Worm (Caenorhabditis elegans): ENCODE measurements around the gene B0280.7.

The B0280.7 gene

ce11 chrIII:7068520-7069113 is 43.1 kb downstream of the B0280.7 start, which contains the start of the genes ubc-18 and R01H2.8 (continued):
- TF ChIP-seq elt-3 (tag; optimal IDR thresholded peaks at IDR 0.05): peak in 1 of 6 experiments; percentile 33
- TF ChIP-seq rnt-1 (tag; optimal IDR thresholded peaks at IDR 0.05): peak; percentile 47
- no peak for TF ChIP-seq jun-1 (tag; optimal IDR thresholded peaks at IDR 0.05)

ce11 chrIII:7067385-7067896 is 44.3 kb downstream of the B0280.7 start, which contains the start of gene ger-1:
Gene ger-1, minus strand, starts transcription at chrIII:7067477.
- TF ChIP-seq dpl-1 (GFP tag; optimal IDR thresholded peaks at IDR 0.05) (peak in 1 of 3 experiments; percentile 3), lin-35 (GFP tag; optimal IDR thresholded peaks at IDR 0.05) (peak in 1 of 2 experiments; percentile 13), tlp-1 (tag; optimal IDR thresholded peaks at IDR 0.05) (no peak), efl-1 (optimal IDR thresholded peaks at IDR 0.05) (no peak), efl-1 (GFP tag; optimal IDR thresholded peaks at IDR 0.05 in 1 of 2) (peak in 1 of 2 experiments; percentile 93)

- TF ChIP-seq alr-1 (tag; optimal IDR thresholded peaks at IDR 0.05; ENCODE audit: borderline replicate concordance) (no peak), fkh-8 (tag; optimal IDR thresholded peaks at IDR 0.05) (no peak), egl-13 (tag; optimal IDR thresholded peaks at IDR 0.05) (no peak), dpl-1 (GFP tag; optimal IDR thresholded peaks at IDR 0.05) (no peak), C16A3.4 (tag; optimal IDR thresholded peaks at IDR 0.05) (no peak), fkh-10 (GFP tag; optimal IDR thresholded peaks at IDR 0.05) (no peak)
Measured at ce11 chrIII:7064185-7064584, 47.5 kb downstream of the B0280.7 start, which contains the start of gene R01H2.4. Gene R01H2.4, minus strand, starts transcription at chrIII:7064285.

- no peak for TF ChIP-seq nhr-11 (tag; optimal IDR thresholded peaks at IDR 0.05)
- no peak for TF ChIP-seq hpl-2 (GFP tag; optimal IDR thresholded peaks at IDR 0.05)
- TF ChIP-seq sup-37 (GFP tag; optimal IDR thresholded peaks at IDR 0.05): no peak
- TF ChIP-seq hlh-4 (tag; optimal IDR thresholded peaks at IDR 0.05): no peak
- no peak for TF ChIP-seq efl-1 (optimal IDR thresholded peaks at IDR 0.05)
- no peak for TF ChIP-seq efl-1 (GFP tag; optimal IDR thresholded peaks at IDR 0.05 in 1 of 2)
- no peak for TF ChIP-seq irx-1 (tag; optimal IDR thresholded peaks at IDR 0.05)
- no peak for TF ChIP-seq C16A3.4 (tag; optimal IDR thresholded peaks at IDR 0.05)
- TF ChIP-seq nhr-76 (tag; optimal IDR thresholded peaks at IDR 0.05): no peak
- TF ChIP-seq tbx-2 (tag; optimal IDR thresholded peaks at IDR 0.05): no peak
Measured at ce11 chrIII:7063061-7063460, 48.6 kb downstream of the B0280.7 start.

- no peak for TF ChIP-seq fkh-8 (tag; optimal IDR thresholded peaks at IDR 0.05)
- TF ChIP-seq egl-27 (tag; optimal IDR thresholded peaks at IDR 0.05): no peak
- no peak for TF ChIP-seq tbx-2 (tag; optimal IDR thresholded peaks at IDR 0.05)
- TF ChIP-seq C34B4.2 (tag; optimal IDR thresholded peaks at IDR 0.05): no peak
- TF ChIP-seq unc-30 (tag; optimal IDR thresholded peaks at IDR 0.05): no peak
- TF ChIP-seq hpl-2 (GFP tag; optimal IDR thresholded peaks at IDR 0.05): no peak
- no peak for TF ChIP-seq C04F5.9 (tag; optimal IDR thresholded peaks at IDR 0.05)
- no peak for TF ChIP-seq nhr-11 (tag; optimal IDR thresholded peaks at IDR 0.05)
- TF ChIP-seq pax-3 (tag; optimal IDR thresholded peaks at IDR 0.05): no peak
- no peak for TF ChIP-seq C16A3.4 (tag; optimal IDR thresholded peaks at IDR 0.05)
- no peak for TF ChIP-seq nhr-19 (GFP tag; conservative IDR thresholded peaks at IDR 0.05)
- no peak for TF ChIP-seq unc-130 (tag; optimal IDR thresholded peaks at IDR 0.05)
Measured at ce11 chrIII:7062580-7062979, 49.1 kb downstream of the B0280.7 start, which contains the start of gene R01H2.1. Gene R01H2.1, plus strand, starts transcription at chrIII:7062880.

ce11 chrIII:7060531-7061095 is 51.1 kb downstream of the B0280.7 start, which contains the start of gene egg-2:
Gene egg-2, minus strand, starts transcription at chrIII:7060583.
- TF ChIP-seq ceh-90 (tag; optimal IDR thresholded peaks at IDR 0.05): no peak
- TF ChIP-seq mef-2 (tag; optimal IDR thresholded peaks at IDR 0.05): no peak
- no peak for TF ChIP-seq swsn-7 (tag; optimal IDR thresholded peaks at IDR 0.05)
- no peak for TF ChIP-seq nhr-20 (tag; optimal IDR thresholded peaks at IDR 0.05)
- TF ChIP-seq lin-35 (GFP tag; optimal IDR thresholded peaks at IDR 0.05): no peak
- TF ChIP-seq alr-1 (tag; optimal IDR thresholded peaks at IDR 0.05; ENCODE audit: borderline replicate concordance): no peak
- TF ChIP-seq nhr-76 (tag; optimal IDR thresholded peaks at IDR 0.05): no peak
- TF ChIP-seq sptf-1 (tag; optimal IDR thresholded peaks at IDR 0.05): no peak
- no peak for TF ChIP-seq ets-5 (GFP tag; IDR thresholded peaks at IDR 0.05)
